Fruit fly (Drosophila melanogaster) whole organism: ENCODE measurements around the gene TM9SF4.

Experiments used
- EcR ChIP-seq, 2 experiments: fragments of >200 bp; optimal IDR thresholded peaks; 2 replicates each; lab custom pipeline; 2017; ENCODE audit warnings: missing biosample characterization in 2 of 2, missing genetic modification characterization in 2 of 2, missing genetic modification reagents in 2 of 2
- psq ChIP-seq: fragments of >200 bp; optimal IDR thresholded peaks from 2 replicates; lab custom pipeline; 2017
- usp ChIP-seq: fragments of >200 bp; optimal IDR thresholded peaks from 2 replicates; lab custom pipeline; 2017; ENCODE audit warnings: missing biosample characterization, missing genetic modification characterization, mixed read lengths

- TF ChIP-seq psq (lab: Kevin White, UChicago) (no peak), usp (no peak), EcR (GFP tag; optimal IDR thresholded peaks at IDR 0.05; lab: Kevin White, UChicago) (no peak)
Observed at dm6 chr2L:13780109-13780947, 33.6 kb downstream of the TM9SF4 start, which contains the start of the genes CG9008 and p38b.
